Fruit fly (Drosophila melanogaster) whole organism, embryonic: ENCODE results near the gene MED14.

Experiments
- CG10366 ChIP-seq: fragments of 200-800 bp; sonication (Bioruptor generic); IDR thresholded peaks from 2 replicates; pipeline ENCODE4 v1.3.6; 2022; ENCODE audit warnings: missing biosample characterization, missing genetic modification characterization
- CG11085 ChIP-seq: fragments of 200-800 bp; sonication (Bioruptor generic); IDR thresholded peaks from 2 replicates; pipeline ENCODE4 v1.3.6; 2022; ENCODE audit warnings: missing biosample characterization, missing genetic modification characterization
- CG11247 ChIP-seq: fragments of 200-800 bp; sonication (Bioruptor generic); IDR thresholded peaks from 2 replicates; pipeline ENCODE4 v1.3.6; 2022; ENCODE audit warnings: missing biosample characterization, missing genetic modification characterization
- CG11398 ChIP-seq: fragments of 200-800 bp; sonication (Bioruptor generic); optimal IDR thresholded peaks from 2 replicates; lab custom pipeline; 2016; ENCODE audit warnings: missing biosample characterization, missing genetic modification characterization
- CG11696 ChIP-seq: fragments of 200-800 bp; sonication (Bioruptor generic); IDR thresholded peaks from 2 replicates; pipeline ENCODE4 v1.3.6; 2022; ENCODE audit warnings: missing biosample characterization, missing genetic modification characterization
- CG12155 ChIP-seq: fragments of 200-800 bp; sonication (Bioruptor generic); optimal IDR thresholded peaks from 3 replicates; lab custom pipeline; 2016; ENCODE audit warnings: missing biosample characterization, missing genetic modification characterization
- CG12299 ChIP-seq: fragments of 200-800 bp; sonication (Bioruptor generic); optimal IDR thresholded peaks from 2 replicates; lab custom pipeline; 2018; ENCODE audit warnings: missing biosample characterization, mild to moderate bottlenecking, missing genetic modification characterization
- CG13775 ChIP-seq: fragments of 200-800 bp; sonication (Bioruptor generic); optimal IDR thresholded peaks from 3 replicates; lab custom pipeline; 2017; ENCODE audit warnings: missing biosample characterization, mild to moderate bottlenecking, missing genetic modification characterization
- CG15269 ChIP-seq: fragments of 200-800 bp; sonication (Bioruptor generic); optimal IDR thresholded peaks from 2 replicates; lab custom pipeline; 2018; ENCODE audit warnings: missing biosample characterization, mild to moderate bottlenecking, missing genetic modification characterization, moderate library complexity
- CG18262 ChIP-seq: fragments of 200-800 bp; optimal IDR thresholded peaks from 3 replicates; lab custom pipeline; 2019; ENCODE audit warnings: missing biosample characterization, mild to moderate bottlenecking, missing genetic modification characterization, moderate library complexity
- CG1832 ChIP-seq: fragments of 200-800 bp; sonication (Bioruptor generic); optimal IDR thresholded peaks from 2 replicates; lab custom pipeline; 2017; ENCODE audit warnings: missing biosample characterization, mild to moderate bottlenecking, missing genetic modification characterization, inconsistent platforms
- CG18619 ChIP-seq: fragments of 200-800 bp; sonication (Bioruptor generic); optimal IDR thresholded peaks from 3 replicates; lab custom pipeline; 2017; ENCODE audit warnings: missing biosample characterization, mild to moderate bottlenecking, missing genetic modification characterization
- CG18764 ChIP-seq: fragments of 200-800 bp; sonication (Bioruptor generic); optimal IDR thresholded peaks from 3 replicates; lab custom pipeline; 2016; ENCODE audit warnings: missing biosample characterization, missing genetic modification characterization
- CG2129 ChIP-seq: fragments of 200-800 bp; sonication (Bioruptor generic); IDR thresholded peaks from 2 replicates; pipeline ENCODE4 v1.3.6; 2022; ENCODE audit warnings: missing biosample characterization, missing genetic modification characterization; ENCODE audit not compliant: partially characterized antibody
- CG2875 ChIP-seq: fragments of 200-800 bp; sonication (Bioruptor generic); optimal IDR thresholded peaks from 2 replicates; lab custom pipeline; 2017; ENCODE audit warnings: missing biosample characterization, mild to moderate bottlenecking, missing genetic modification characterization, missing genetic modification reagents
- CG2889 ChIP-seq: fragments of 200-800 bp; sonication (Bioruptor generic); IDR thresholded peaks from 3 replicates; pipeline ENCODE4 v1.3.6; 2022; ENCODE audit warnings: missing biosample characterization, missing genetic modification characterization
- CG30403 ChIP-seq: fragments of 200-800 bp; sonication (Bioruptor generic); optimal IDR thresholded peaks from 3 replicates; lab custom pipeline; 2016; ENCODE audit warnings: missing biosample characterization, missing genetic modification characterization
- CG3163 ChIP-seq: fragments of 200-800 bp; sonication (Bioruptor generic); optimal IDR thresholded peaks from 3 replicates; lab custom pipeline; 2016; ENCODE audit warnings: missing biosample characterization, missing genetic modification characterization
- CG32767 ChIP-seq: fragments of 200-800 bp; sonication (Bioruptor generic); IDR thresholded peaks from 2 replicates; pipeline ENCODE4 v1.3.6; 2022; ENCODE audit warnings: missing biosample characterization, missing genetic modification characterization
- CG6689 ChIP-seq: fragments of 200-800 bp; sonication (Bioruptor generic); IDR thresholded peaks from 2 replicates; pipeline ENCODE4 v1.3.6; 2022; ENCODE audit warnings: missing biosample characterization, missing genetic modification characterization
- CG7745 ChIP-seq: fragments of 200-800 bp; sonication (Bioruptor generic); optimal IDR thresholded peaks from 2 replicates; lab custom pipeline; 2018; ENCODE audit warnings: missing biosample characterization, mild to moderate bottlenecking, missing genetic modification characterization, moderate library complexity
- CG9215 ChIP-seq: fragments of 200-800 bp; sonication (Bioruptor generic); IDR thresholded peaks from 2 replicates; pipeline ENCODE4 v1.3.6; 2022; ENCODE audit warnings: missing biosample characterization, missing genetic modification characterization
- CG9437 ChIP-seq: fragments of 200-800 bp; sonication (Bioruptor generic); optimal IDR thresholded peaks from 2 replicates; lab custom pipeline; 2018; ENCODE audit warnings: missing biosample characterization, mild to moderate bottlenecking, missing genetic modification characterization
- Camta ChIP-seq: fragments of 200-800 bp; sonication (Bioruptor generic); optimal IDR thresholded peaks from 2 replicates; lab custom pipeline; 2016; ENCODE audit warnings: missing biosample characterization, missing genetic modification characterization
- Elba2 ChIP-seq: fragments of 200-800 bp; sonication (Bioruptor generic); optimal IDR thresholded peaks from 3 replicates; lab custom pipeline; 2016; ENCODE audit warnings: missing biosample characterization, missing genetic modification characterization
- GATAe ChIP-seq: fragments of 200-800 bp; sonication (Bioruptor generic); conservative IDR thresholded peaks from 2 replicates; pipeline ENCODE4 v1.3.6; 2022; ENCODE audit warnings: missing biosample characterization, missing genetic modification characterization
- Gsc ChIP-seq: fragments of 200-800 bp; sonication (Bioruptor generic); IDR thresholded peaks from 2 replicates; pipeline ENCODE4 v1.3.6; 2022; ENCODE audit warnings: missing biosample characterization, missing genetic modification characterization
- H15 ChIP-seq: fragments of 200-800 bp; sonication (Bioruptor generic); IDR thresholded peaks from 3 replicates; pipeline ENCODE4 v1.3.6; 2022; ENCODE audit warnings: missing biosample characterization, missing genetic modification characterization
- Hr51 ChIP-seq, 2 experiments: fragments of 200-800 bp; sonication (Bioruptor generic); optimal IDR thresholded peaks; 2 replicates in 1 of 2; 3 replicates in 1 of 2; lab custom pipeline; 2016 to 2018; ENCODE audit warnings: missing biosample characterization in 2 of 2, missing genetic modification characterization in 2 of 2, mild to moderate bottlenecking in 1 of 2, moderate library complexity in 1 of 2
- NfI ChIP-seq: fragments of 200-800 bp; sonication (Bioruptor generic); optimal IDR thresholded peaks from 3 replicates; lab custom pipeline; 2018; ENCODE audit warnings: missing biosample characterization, mild to moderate bottlenecking, missing genetic modification characterization, moderate library complexity
- YL-1 ChIP-seq: fragments of 200-800 bp; sonication (Bioruptor generic); optimal IDR thresholded peaks from 3 replicates; lab custom pipeline; 2017; ENCODE audit warnings: missing biosample characterization, mild to moderate bottlenecking, missing genetic modification characterization
- ac ChIP-seq: fragments of 200-800 bp; sonication (Bioruptor generic); optimal IDR thresholded peaks from 3 replicates; lab custom pipeline; 2017; ENCODE audit warnings: missing biosample characterization, mild to moderate bottlenecking, missing genetic modification characterization
- cg ChIP-seq: fragments of 200-800 bp; sonication (Bioruptor generic); optimal IDR thresholded peaks from 3 replicates; lab custom pipeline; 2019; ENCODE audit warnings: missing biosample characterization, mild to moderate bottlenecking, missing genetic modification characterization, moderate library complexity
- crol ChIP-seq: fragments of 200-800 bp; sonication (Bioruptor generic); IDR thresholded peaks from 2 replicates; pipeline ENCODE4 v1.3.6; 2022; ENCODE audit warnings: missing biosample characterization, missing genetic modification characterization
- cwo ChIP-seq: fragments of 200-800 bp; sonication (Bioruptor generic); optimal IDR thresholded peaks from 3 replicates; lab custom pipeline; 2017; ENCODE audit warnings: missing biosample characterization, missing genetic modification characterization, mild to moderate bottlenecking, moderate library complexity, missing genetic modification reagents
- dati ChIP-seq: fragments of 200-800 bp; sonication (Bioruptor generic); IDR thresholded peaks from 2 replicates; pipeline ENCODE4 v1.3.6; 2022; ENCODE audit warnings: missing biosample characterization, missing genetic modification characterization
- emc ChIP-seq: fragments of 200-800 bp; sonication (Bioruptor generic); optimal IDR thresholded peaks from 2 replicates; lab custom pipeline; 2016; ENCODE audit warnings: missing biosample characterization, missing genetic modification characterization
- gfzf ChIP-seq: fragments of 200-800 bp; sonication (Bioruptor generic); optimal IDR thresholded peaks from 2 replicates; lab custom pipeline; 2016; ENCODE audit warnings: missing biosample characterization, mild to moderate bottlenecking, missing genetic modification characterization, moderate library complexity
- insv ChIP-seq, 2 experiments: fragments of 200-800 bp; sonication (Bioruptor generic); optimal IDR thresholded peaks; 3 replicates each; lab custom pipeline; 2016 to 2018; ENCODE audit warnings: missing biosample characterization in 2 of 2, missing genetic modification characterization in 2 of 2
- klu ChIP-seq: fragments of 200-800 bp; sonication (Bioruptor generic); IDR thresholded peaks from 2 replicates; pipeline ENCODE4 v1.3.6; 2022; ENCODE audit warnings: missing biosample characterization, missing genetic modification characterization
- luna ChIP-seq: fragments of 200-800 bp; sonication (Bioruptor generic); optimal IDR thresholded peaks from 2 replicates; lab custom pipeline; 2016; ENCODE audit warnings: missing biosample characterization, missing genetic modification characterization
- nau ChIP-seq: fragments of 200-800 bp; sonication (Bioruptor generic); optimal IDR thresholded peaks from 3 replicates; lab custom pipeline; 2017; ENCODE audit warnings: missing biosample characterization, mild to moderate bottlenecking, missing genetic modification characterization, missing genetic modification reagents
- nerfin-1 ChIP-seq: fragments of 200-800 bp; sonication (Bioruptor generic); optimal IDR thresholded peaks from 3 replicates; lab custom pipeline; 2019; ENCODE audit warnings: missing biosample characterization, mild to moderate bottlenecking, missing genetic modification characterization, moderate library complexity
- row ChIP-seq: fragments of 200-800 bp; sonication (Bioruptor generic); IDR thresholded peaks from 3 replicates; pipeline ENCODE4 v1.3.6; 2022; ENCODE audit warnings: missing biosample characterization, missing genetic modification characterization
- shn ChIP-seq: fragments of 200-800 bp; sonication (Bioruptor generic); optimal IDR thresholded peaks from 3 replicates; lab custom pipeline; 2016; ENCODE audit warnings: missing biosample characterization, missing genetic modification characterization
- sim ChIP-seq: fragments of 200-800 bp; sonication (Bioruptor generic); IDR thresholded peaks from 2 replicates; pipeline ENCODE4 v1.3.6; 2022; ENCODE audit warnings: missing biosample characterization, missing genetic modification characterization
- slbo ChIP-seq: fragments of 200-800 bp; sonication (Bioruptor generic); IDR thresholded peaks from 2 replicates; pipeline ENCODE4 v1.3.6; 2022; ENCODE audit warnings: missing biosample characterization, missing genetic modification characterization
- trem ChIP-seq: fragments of 200-800 bp; optimal IDR thresholded peaks from 3 replicates; lab custom pipeline; 2019; ENCODE audit warnings: missing biosample characterization, mild to moderate bottlenecking, missing genetic modification characterization, moderate library complexity
- usp ChIP-seq: fragments of >200 bp; optimal IDR thresholded peaks from 2 replicates; lab custom pipeline; 2017; ENCODE audit warnings: missing biosample characterization, missing genetic modification characterization
- vvl ChIP-seq: fragments of 200-800 bp; sonication (Bioruptor generic); IDR thresholded peaks from 2 replicates; pipeline ENCODE4 v1.3.6; 2022; ENCODE audit warnings: missing biosample characterization, missing genetic modification characterization

MED14 gene

DNA sequence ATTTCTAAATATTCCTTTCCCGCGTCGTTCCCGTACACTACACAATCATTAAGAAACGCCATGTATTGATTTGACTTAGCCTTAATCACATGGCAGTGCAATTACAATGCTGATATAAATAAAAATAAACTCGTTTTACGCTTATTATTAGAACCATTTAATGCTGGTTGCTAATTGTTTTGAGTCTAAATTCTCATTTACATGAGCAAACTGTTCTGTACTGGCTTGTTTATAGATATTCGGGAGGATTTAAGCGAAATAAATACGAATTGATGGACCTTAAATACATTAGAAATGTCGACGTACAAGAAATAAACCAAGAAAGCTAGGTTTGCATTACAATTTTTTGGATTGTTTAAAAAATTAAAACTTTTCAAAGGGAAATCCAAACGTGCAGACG, 34.3 kb downstream of the MED14 start (continued):
- no peak for TF ChIP-seq shn
- no peak for TF ChIP-seq CG1832
- TF ChIP-seq YL-1 (GFP tag; lab: Kevin White, UChicago): no peak
- TF ChIP-seq H15: 0 out of 3 replicates have a peak, but pooled peaks have one; percentile 1
- TF ChIP-seq nau: no peak
- TF ChIP-seq CG13775 (GFP tag; lab: Kevin White, UChicago): peak; percentile 8
- no peak for TF ChIP-seq nerfin-1 (tag; lab: Kevin White, UChicago)
- no peak for TF ChIP-seq CG11696 (GFP tag; lab: Robert Waterston, UW)
- TF ChIP-seq Camta (GFP tag; lab: Kevin White, UChicago): no peak
- TF ChIP-seq crol (GFP tag; lab: Robert Waterston, UW): no peak
- no peak for TF ChIP-seq trem
- TF ChIP-seq cg (GFP tag; lab: Kevin White, UChicago): no peak
- no peak for TF ChIP-seq insv (GFP tag; optimal IDR thresholded peaks at IDR 0.05; lab: Kevin White, UChicago)
- TF ChIP-seq CG30403 (GFP tag; lab: Kevin White, UChicago): peak; percentile 11
- peak; percentile 66 for TF ChIP-seq CG9437 (GFP tag; lab: Kevin White, UChicago)
- no peak for TF ChIP-seq sim
- TF ChIP-seq CG18764 (GFP tag; lab: Kevin White, UChicago): no peak
- peak; percentile 15 for TF ChIP-seq CG18619 (GFP tag; lab: Kevin White, UChicago)
- TF ChIP-seq CG11398 (GFP tag; lab: Kevin White, UChicago): no peak
- no peak for TF ChIP-seq CG2129 (GFP tag; lab: Robert Waterston, UW)
- no peak for TF ChIP-seq luna (GFP tag; lab: Kevin White, UChicago)
- TF ChIP-seq CG15269 (tag; lab: Kevin White, UChicago): no peak
- TF ChIP-seq usp (GFP tag; lab: Kevin White, UChicago): no peak
- TF ChIP-seq CG3163: no peak
- TF ChIP-seq CG10366 (GFP tag; lab: Robert Waterston, UW): no peak
- TF ChIP-seq CG11247 (GFP tag; lab: Robert Waterston, UW): no peak

DNA sequence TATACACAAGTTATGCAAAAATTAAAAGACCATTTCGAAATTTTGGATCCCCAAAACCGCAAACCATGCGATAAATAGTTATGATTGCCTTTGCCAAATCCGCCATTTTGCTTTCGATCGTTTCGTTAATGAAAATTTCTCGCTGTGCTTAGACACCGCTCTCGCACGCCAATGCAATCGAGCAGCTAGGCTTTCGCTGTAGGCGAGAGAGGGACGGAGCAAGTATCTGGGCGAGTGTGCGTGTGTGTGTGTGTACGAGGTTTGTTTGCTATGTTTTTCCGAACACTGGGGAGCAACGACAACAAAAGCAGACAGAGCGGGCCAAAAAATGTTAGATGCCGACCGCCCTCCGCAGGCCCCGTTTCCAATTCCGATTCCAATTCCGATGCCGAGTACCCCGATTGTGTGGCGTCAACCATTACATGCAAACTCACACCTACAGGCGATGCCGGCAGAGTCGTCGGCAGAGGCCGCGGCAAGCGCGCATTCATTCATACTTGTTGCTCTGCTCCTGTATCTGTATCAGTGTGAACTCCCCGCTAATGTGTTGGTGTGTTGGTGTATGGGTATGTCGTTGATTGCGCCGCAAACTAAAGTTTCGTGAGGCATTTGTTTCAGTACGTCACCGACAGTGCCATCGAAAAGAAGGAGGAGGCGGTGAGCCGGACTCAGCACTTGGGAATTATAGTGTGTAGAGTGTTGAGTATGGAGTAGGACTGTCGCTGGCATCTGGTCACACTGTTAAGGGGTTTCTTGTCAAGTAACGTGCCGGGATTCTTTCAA, 35.0 kb downstream of the MED14 start:
- TF ChIP-seq gfzf (GFP tag; lab: Kevin White, UChicago): peak; percentile 57
- TF ChIP-seq CG2875 (GFP tag; lab: Kevin White, UChicago): peak; percentile 35
- peak; percentile 84 for TF ChIP-seq slbo (GFP tag; lab: Robert Waterston, UW)
- peak; percentile 68 for TF ChIP-seq vvl (GFP tag; lab: Robert Waterston, UW)
- TF ChIP-seq CG7745: no peak
- TF ChIP-seq row (GFP tag; lab: Robert Waterston, UW): peak; percentile 86
- TF ChIP-seq GATAe (GFP tag; lab: Robert Waterston, UW): peak; percentile 47
- TF ChIP-seq ac (GFP tag; lab: Kevin White, UChicago): no peak
- TF ChIP-seq CG18262 (tag; lab: Kevin White, UChicago): peak; percentile 6
- TF ChIP-seq CG6689 (GFP tag; lab: Robert Waterston, UW): peak; percentile 61
- TF ChIP-seq CG2889 (GFP tag; lab: Robert Waterston, UW): peak; percentile 65; the same call in 2 of the 3 replicates
- no peak for TF ChIP-seq Gsc (GFP tag; lab: Robert Waterston, UW)
- TF ChIP-seq CG1832: peak; percentile 74
- peak; percentile 50; the same call in 1 of the 2 replicates for TF ChIP-seq klu (GFP tag; lab: Robert Waterston, UW)
- peak; percentile 58 for TF ChIP-seq CG9215
- peak; percentile 51 for TF ChIP-seq CG12299 (tag; lab: Kevin White, UChicago)
- TF ChIP-seq NfI (GFP tag; lab: Kevin White, UChicago): peak; percentile 55
- peak; percentile 85 for TF ChIP-seq cwo (GFP tag; lab: Kevin White, UChicago)
- 0 out of 2 replicates have a peak, but pooled peaks have one; percentile 19 for TF ChIP-seq CG11085
- TF ChIP-seq emc (GFP tag; lab: Kevin White, UChicago): no peak
- no peak; the same call in 1 of the 2 replicates for TF ChIP-seq CG32767 (GFP tag; lab: Robert Waterston, UW)
- TF ChIP-seq trem: peak; percentile 4
- no peak for TF ChIP-seq dati (GFP tag; lab: Robert Waterston, UW)
- peak in 1 of 2 experiments; percentile 9 for TF ChIP-seq Hr51 (GFP tag; optimal IDR thresholded peaks at IDR 0.05; lab: Kevin White, UChicago)
- no peak for TF ChIP-seq Elba2
- no peak for TF ChIP-seq CG12155 (GFP tag; lab: Kevin White, UChicago)
- peak; percentile 2 for TF ChIP-seq CG13775 (GFP tag; lab: Kevin White, UChicago)
